Worm (Caenorhabditis elegans) whole organism, L1 larva: ENCODE measurements around the gene C04F6.9.
A peak's percentile ranks its signal among the peaks of the same experiment; 100 is the strongest.

Source experiments
- C34B4.2 ChIP-seq: sonication (generic microtip); optimal IDR thresholded peaks from 2 replicates; lab custom pipeline; 2017; ENCODE audit warnings: mild to moderate bottlenecking, missing genetic modification characterization, missing compliant biosample characterization
- alr-1 ChIP-seq: fragments of 200-800 bp; sonication (Bioruptor generic); optimal IDR thresholded peaks from 2 replicates; lab custom pipeline; 2018; ENCODE audit warnings: borderline replicate concordance, mild to moderate bottlenecking, missing genetic modification characterization, missing compliant biosample characterization
- aly-2 ChIP-seq: fragments of 150-350 bp; optimal IDR thresholded peaks from 2 replicates; lab custom pipeline; 2014; ENCODE audit warnings: missing biosample characterization, missing genetic modification characterization
- blmp-1 ChIP-seq: fragments of 150-350 bp; optimal IDR thresholded peaks from 2 replicates; lab custom pipeline; 2014; ENCODE audit warnings: missing biosample characterization, missing genetic modification characterization
- ceh-90 ChIP-seq: sonication (generic microtip); optimal IDR thresholded peaks from 2 replicates; lab custom pipeline; 2016; ENCODE audit warnings: missing genetic modification characterization, missing compliant biosample characterization
- dpl-1 ChIP-seq, 3 experiments: fragments of 150-350 bp in 2 of 3; sonication (generic microtip) in 1 of 3; optimal IDR thresholded peaks; 2 replicates each; lab custom pipeline; 2014 to 2017; ENCODE audit warnings: missing biosample characterization in 3 of 3, missing genetic modification characterization in 3 of 3, missing genetic modification reagents in 3 of 3
- dsc-1 ChIP-seq: sonication (generic microtip); optimal IDR thresholded peaks from 2 replicates; lab custom pipeline; 2016; ENCODE audit warnings: mild to moderate bottlenecking, missing genetic modification characterization, missing compliant biosample characterization
- efl-1 ChIP-seq, 4 experiments: fragments of 150-350 bp; optimal IDR thresholded peaks in 3 of 4; peaks in 1 of 4; 1 replicate in 1 of 4; 2 replicates in 3 of 4; lab custom pipeline; 2014; ENCODE audit warnings: missing biosample characterization in 2 of 4, missing genetic modification characterization in 2 of 4, missing genetic modification reagents in 2 of 4
- egl-13 ChIP-seq: sonication (generic microtip); optimal IDR thresholded peaks from 2 replicates; lab custom pipeline; 2016; ENCODE audit warnings: missing genotype, missing genetic modification reagents, missing genetic modification characterization, missing compliant biosample characterization
- elt-3 ChIP-seq, 6 experiments: fragments of 150-350 bp in 1 of 6; sonication (generic microtip); optimal IDR thresholded peaks; 2 replicates each; lab custom pipeline; 2017 to 2018; ENCODE audit warnings: missing biosample characterization in 6 of 6, missing genetic modification characterization in 6 of 6, inconsistent platforms in 1 of 6
- fkh-8 ChIP-seq: sonication (generic microtip); optimal IDR thresholded peaks from 2 replicates; lab custom pipeline; 2016; ENCODE audit warnings: mild to moderate bottlenecking, missing genetic modification characterization, missing compliant biosample characterization
- fos-1 ChIP-seq: fragments of 150-350 bp; optimal IDR thresholded peaks from 2 replicates; lab custom pipeline; 2014; ENCODE audit warnings: missing biosample characterization, missing genetic modification characterization
- grh-1 ChIP-seq: fragments of 200-800 bp; sonication (Bioruptor generic); IDR thresholded peaks from 2 replicates; pipeline ENCODE4 v1.3.6; 2022; ENCODE audit warnings: missing genetic modification reagents, missing genetic modification characterization, missing compliant biosample characterization
- lin-14 ChIP-seq: fragments of 200-800 bp; sonication (Bioruptor generic); optimal IDR thresholded peaks from 2 replicates; lab custom pipeline; 2018; ENCODE audit warnings: mild to moderate bottlenecking, missing genetic modification characterization, moderate library complexity, missing compliant biosample characterization
- lin-39 ChIP-seq: fragments of 150-350 bp; optimal IDR thresholded peaks from 2 replicates; lab custom pipeline; 2014; ENCODE audit warnings: missing biosample characterization, missing genetic modification reagents, missing genetic modification characterization
- lir-3 ChIP-seq: sonication (generic microtip); optimal IDR thresholded peaks from 2 replicates; lab custom pipeline; 2016; ENCODE audit warnings: mild to moderate bottlenecking, missing genetic modification characterization, moderate library complexity, missing compliant biosample characterization; ENCODE audit not compliant: poor library complexity
- lsy-2 ChIP-seq, 2 experiments: fragments of 150-350 bp; optimal IDR thresholded peaks; 2 replicates each; lab custom pipeline; 2014; ENCODE audit warnings: missing biosample characterization in 2 of 2, missing genetic modification characterization in 2 of 2
- mef-2 ChIP-seq: fragments of 150-350 bp; optimal IDR thresholded peaks from 2 replicates; lab custom pipeline; 2014; ENCODE audit warnings: missing biosample characterization, missing genetic modification characterization
- mep-1 ChIP-seq: fragments of 150-350 bp; optimal IDR thresholded peaks from 2 replicates; lab custom pipeline; 2014; ENCODE audit warnings: missing biosample characterization, missing genetic modification characterization
- nhr-19 ChIP-seq: fragments of 200-800 bp; sonication (Bioruptor generic); conservative IDR thresholded peaks from 2 replicates; pipeline ENCODE4 v1.3.6; 2022; ENCODE audit warnings: missing genetic modification characterization, missing compliant biosample characterization
- nhr-20 ChIP-seq: sonication (generic microtip); optimal IDR thresholded peaks from 2 replicates; lab custom pipeline; 2016; ENCODE audit warnings: mild to moderate bottlenecking, missing genetic modification characterization, missing compliant biosample characterization
- nhr-237 ChIP-seq: fragments of 150-350 bp; optimal IDR thresholded peaks from 2 replicates; lab custom pipeline; 2014; ENCODE audit warnings: missing biosample characterization, missing genetic modification characterization
- nhr-47 ChIP-seq: sonication (generic microtip); optimal IDR thresholded peaks from 2 replicates; lab custom pipeline; 2016; ENCODE audit warnings: mild to moderate bottlenecking, missing genetic modification characterization, moderate library complexity, missing compliant biosample characterization
- nhr-71 ChIP-seq: sonication (generic microtip); optimal IDR thresholded peaks from 2 replicates; lab custom pipeline; 2016; ENCODE audit warnings: mild to moderate bottlenecking, missing genetic modification characterization, moderate library complexity, missing compliant biosample characterization
- nhr-85 ChIP-seq: sonication (generic microtip); peaks from one replicate; lab custom pipeline; 2016; ENCODE audit warnings: missing genetic modification characterization, inconsistent platforms, missing compliant biosample characterization
- nhr-90 ChIP-seq: sonication (generic microtip); optimal IDR thresholded peaks from 2 replicates; lab custom pipeline; 2016; ENCODE audit warnings: mild to moderate bottlenecking, missing genetic modification characterization, missing compliant biosample characterization; ENCODE audit not compliant: poor library complexity
- pax-3 ChIP-seq: fragments of 200-800 bp; sonication (Bioruptor generic); optimal IDR thresholded peaks from 2 replicates; lab custom pipeline; 2018; ENCODE audit warnings: mild to moderate bottlenecking, missing genetic modification characterization, moderate library complexity, missing compliant biosample characterization
- pqm-1 ChIP-seq: sonication (generic microtip); optimal IDR thresholded peaks from 3 replicates; lab custom pipeline; 2017; ENCODE audit warnings: missing biosample characterization, missing genetic modification characterization
- rnt-1 ChIP-seq: sonication (generic microtip); optimal IDR thresholded peaks from 2 replicates; lab custom pipeline; 2016; ENCODE audit warnings: mild to moderate bottlenecking, missing genetic modification characterization, moderate library complexity, missing compliant biosample characterization
- snpc-4 ChIP-seq: fragments of 150-350 bp; optimal IDR thresholded peaks from 2 replicates; lab custom pipeline; 2014; ENCODE audit warnings: missing biosample characterization, missing genetic modification characterization
- snu-23 ChIP-seq: sonication (generic microtip); optimal IDR thresholded peaks from 2 replicates; lab custom pipeline; 2016; ENCODE audit warnings: missing genetic modification characterization, missing compliant biosample characterization
- sox-4 ChIP-seq: sonication (generic microtip); optimal IDR thresholded peaks from 2 replicates; lab custom pipeline; 2016; ENCODE audit warnings: missing genetic modification characterization, missing compliant biosample characterization
- sptf-1 ChIP-seq: fragments of 150-350 bp; optimal IDR thresholded peaks from 2 replicates; lab custom pipeline; 2014; ENCODE audit warnings: missing biosample characterization, missing genetic modification characterization
- unc-62 ChIP-seq: fragments of 150-350 bp; optimal IDR thresholded peaks from 2 replicates; lab custom pipeline; 2014; ENCODE audit warnings: missing biosample characterization, missing genetic modification reagents, missing genetic modification characterization
- unc-86 ChIP-seq: sonication (generic microtip); optimal IDR thresholded peaks from 2 replicates; lab custom pipeline; 2016; ENCODE audit warnings: missing genetic modification characterization, missing compliant biosample characterization
- zag-1 ChIP-seq: fragments of 150-350 bp; optimal IDR thresholded peaks from 2 replicates; lab custom pipeline; 2014; ENCODE audit warnings: missing biosample characterization, missing genetic modification characterization
- ztf-11 ChIP-seq, 2 experiments: sonication (generic microtip); optimal IDR thresholded peaks; 2 replicates each; lab custom pipeline; 2016 to 2017; ENCODE audit warnings: missing genetic modification characterization in 2 of 2, missing biosample characterization in 1 of 2, missing compliant biosample characterization in 1 of 2

Gene C04F6.9

ce11 chrX:3403195-3403594 lies 1.4 kb downstream of the C04F6.9 start, which contains the start of gene vit-5 (continued):
- TF ChIP-seq ztf-11 (tag; optimal IDR thresholded peaks at IDR 0.05; lab: Kevin White, UChicago) = no peak

ce11 chrX:3408717-3409303 lies 7.0 kb downstream of the C04F6.9 start:
- TF ChIP-seq nhr-20 (tag; lab: Kevin White, UChicago) (no peak), rnt-1 (no peak), nhr-237 (no peak), fos-1 (tag; lab: Kevin White, UChicago) (no peak), alr-1 (tag; lab: Kevin White, UChicago) (no peak), mep-1 (tag; lab: Kevin White, UChicago) (no peak), nhr-71 (no peak), lin-39 (tag; lab: Kevin White, UChicago) (no peak), blmp-1 (tag; lab: Kevin White, UChicago) (no peak), elt-3 (tag; optimal IDR thresholded peaks at IDR 0.05; lab: Kevin White, UChicago) (no peak), ceh-90 (no peak), lsy-2 (tag; optimal IDR thresholded peaks at IDR 0.05; lab: Kevin White, UChicago) (no peak), aly-2 (tag; lab: Kevin White, UChicago) (no peak), unc-86 (tag; lab: Kevin White, UChicago) (no peak), pqm-1 (tag; lab: Kevin White, UChicago) (no peak), C34B4.2 (tag; lab: Kevin White, UChicago) (no peak)

- no peak for TF ChIP-seq nhr-19
- TF ChIP-seq ceh-90 = no peak
- no peak for TF ChIP-seq efl-1 (optimal IDR thresholded peaks at IDR 0.05; lab: Kevin White, UChicago)
- TF ChIP-seq efl-1 (GFP tag; optimal IDR thresholded peaks at IDR 0.05 in 1 of 2; lab: Kevin White, UChicago) = peak in 1 of 2 experiments; percentile 66
- TF ChIP-seq rnt-1 = peak; percentile 38
- TF ChIP-seq lin-14 = peak; percentile 53
These were observed 9.8 kb downstream of the C04F6.9 start, which contains the start of gene unc-78 for ce11 chrX:3411565-3412022. Gene unc-78, minus strand, starts transcription at chrX:3411615.

ce11 chrX:3414660-3415144 lies 12.9 kb downstream of the C04F6.9 start, which contains the start of gene dhs-27:
Gene dhs-27, minus strand, starts transcription at chrX:3414710.
- TF ChIP-seq elt-3 (tag; optimal IDR thresholded peaks at IDR 0.05; lab: Kevin White, UChicago) (peak in 1 of 6 experiments; percentile 18), nhr-90 (tag; lab: Kevin White, UChicago) (peak; percentile 6), lin-14 (peak; percentile 89), mep-1 (tag; lab: Kevin White, UChicago) (peak; percentile 17), snu-23 (peak; percentile 21), ceh-90 (no peak), lir-3 (tag; lab: Kevin White, UChicago) (no peak), sptf-1 (tag; lab: Kevin White, UChicago) (no peak), mef-2 (tag; lab: Kevin White, UChicago) (no peak), zag-1 (tag; lab: Kevin White, UChicago) (no peak), nhr-85 (tag; lab: Kevin White, UChicago) (peak; percentile 85), dpl-1 (GFP tag; optimal IDR thresholded peaks at IDR 0.05; lab: Kevin White, UChicago) (no peak), blmp-1 (tag; lab: Kevin White, UChicago) (peak; percentile 68), snpc-4 (tag; lab: Kevin White, UChicago) (no peak), rnt-1 (no peak), grh-1 (GFP tag; lab: Robert Waterston, UW) (0 out of 2 replicates have a peak, but pooled peaks have one; percentile 34)

- TF ChIP-seq unc-62 = no peak
- TF ChIP-seq dsc-1 (tag; lab: Kevin White, UChicago) = peak; percentile 87
- no peak for TF ChIP-seq egl-13 (tag; lab: Kevin White, UChicago)
- peak; percentile 34 for TF ChIP-seq sox-4 (tag; lab: Kevin White, UChicago)
- peak; percentile 6 for TF ChIP-seq fkh-8 (tag; lab: Kevin White, UChicago)
- TF ChIP-seq pax-3 = peak; percentile 58
- peak; percentile 17 for TF ChIP-seq nhr-47
These were observed 14.3 kb downstream of the C04F6.9 start for ce11 chrX:3416063-3416462.
